Fruit fly (Drosophila melanogaster): ENCODE data around the gene CG9641.

The CG9641 gene

DNA sequence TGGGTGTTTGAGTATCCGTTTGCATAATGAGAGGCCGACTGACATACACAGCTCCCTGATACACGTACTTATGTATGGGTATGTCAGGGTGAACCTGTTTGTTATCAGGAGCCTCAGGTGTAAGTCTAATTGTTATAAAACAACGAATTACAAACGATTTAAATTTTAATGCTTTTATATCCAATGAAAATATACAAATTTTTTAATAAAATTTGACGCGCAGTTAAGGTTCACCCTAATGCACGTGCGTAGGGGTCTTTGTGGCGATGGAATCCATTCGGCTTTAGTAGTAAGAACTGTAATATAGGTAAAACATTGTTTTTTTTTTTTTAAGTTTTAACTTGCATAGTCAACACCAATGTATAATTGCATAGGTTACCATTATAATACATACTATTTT is 32.2 kb downstream of the CG9641 start:
- peak; percentile 46; the same call in 2 of the 3 replicates for TF ChIP-seq dysf (GFP tag; IDR thresholded peaks at IDR 0.05)
- TF ChIP-seq CG8478 (optimal IDR thresholded peaks at IDR 0.05) = no peak
- TF ChIP-seq Sry-β (GFP tag; optimal IDR thresholded peaks at IDR 0.05) = no peak
- TF ChIP-seq CTCF (GFP tag; optimal IDR thresholded peaks at IDR 0.05) = no peak
- TF ChIP-seq CG2129 (GFP tag; IDR thresholded peaks at IDR 0.05; ENCODE audit: partially characterized antibody) = no peak
- TF ChIP-seq Asciz (GFP tag; optimal IDR thresholded peaks at IDR 0.05) = no peak
- TF ChIP-seq Opbp (GFP tag; IDR thresholded peaks at IDR 0.05; ENCODE audit: partially characterized antibody) = no peak
- TF ChIP-seq rib (GFP tag; IDR thresholded peaks at IDR 0.05) = no peak; the same call in 1 of the 2 replicates
- TF ChIP-seq CG10267 (tag; optimal IDR thresholded peaks at IDR 0.05) = no peak
- no peak for TF ChIP-seq Myb (GFP tag; optimal IDR thresholded peaks at IDR 0.05)
- TF ChIP-seq Dp (GFP tag; optimal IDR thresholded peaks at IDR 0.05) = no peak
- peak in 1 of 2 experiments; percentile 25 for TF ChIP-seq bsh (GFP tag; optimal IDR thresholded peaks at IDR 0.05)
- no peak for TF ChIP-seq CG4328 (GFP tag; optimal IDR thresholded peaks at IDR 0.05)
- no peak for TF ChIP-seq Hr39 (optimal IDR thresholded peaks at IDR 0.05)
- no peak for TF ChIP-seq CkIIα-i1 (GFP tag; IDR thresholded peaks at IDR 0.05)
- TF ChIP-seq Fer1 (GFP tag; optimal IDR thresholded peaks at IDR 0.05) = peak; percentile 46
- no peak for TF ChIP-seq CG1529 (GFP tag; optimal IDR thresholded peaks at IDR 0.05)
- no peak for TF ChIP-seq CG12744 (GFP tag; optimal IDR thresholded peaks at IDR 0.05)
- TF ChIP-seq E2f1 (GFP tag; IDR thresholded peaks at IDR 0.05) = no peak
- TF ChIP-seq Lpt (GFP tag; optimal IDR thresholded peaks at IDR 0.05) = no peak
- TF ChIP-seq lola (GFP tag; optimal IDR thresholded peaks at IDR 0.05) = no peak
- no peak for TF ChIP-seq C15 (GFP tag; IDR thresholded peaks at IDR 0.05)
- TF ChIP-seq CG16813 (GFP tag; IDR thresholded peaks at IDR 0.05; ENCODE audit: partially characterized antibody) = no peak
- no peak for TF ChIP-seq CG7839 (tag; optimal IDR thresholded peaks at IDR 0.05)
- TF ChIP-seq CG9437 (GFP tag; optimal IDR thresholded peaks at IDR 0.05) = no peak
- no peak for TF ChIP-seq kni (GFP tag; optimal IDR thresholded peaks at IDR 0.05)
- peak; percentile 76 for TF ChIP-seq lilli (GFP tag; optimal IDR thresholded peaks at IDR 0.05)
- TF ChIP-seq sd (tag; optimal IDR thresholded peaks at IDR 0.05) = no peak
- no peak for TF ChIP-seq Abd-B (GFP tag; optimal IDR thresholded peaks at IDR 0.05)
- TF ChIP-seq CG17186 (GFP tag; optimal IDR thresholded peaks at IDR 0.05) = no peak
- TF ChIP-seq ap (GFP tag; IDR thresholded peaks at IDR 0.05) = no peak
- TF ChIP-seq jumu (GFP tag; optimal IDR thresholded peaks at IDR 0.05) = no peak
- TF ChIP-seq grau (tag; optimal IDR thresholded peaks at IDR 0.05) = no peak
- TF ChIP-seq Side (GFP tag; optimal IDR thresholded peaks at IDR 0.05) = no peak
- TF ChIP-seq MTF-1 (GFP tag; optimal IDR thresholded peaks at IDR 0.05; ENCODE audit: borderline replicate concordance) = no peak
- no peak for TF ChIP-seq gcm (GFP tag; optimal IDR thresholded peaks at IDR 0.05)
- no peak for TF ChIP-seq Stat92E (GFP tag; optimal IDR thresholded peaks at IDR 0.05)
- TF ChIP-seq gcm2 (GFP tag; optimal IDR thresholded peaks at IDR 0.05) = no peak
- no peak for TF ChIP-seq CG17612 (GFP tag; IDR thresholded peaks at IDR 0.05)
- no peak for TF ChIP-seq Hmx (GFP tag; optimal IDR thresholded peaks at IDR 0.05)
- TF ChIP-seq lov (optimal IDR thresholded peaks at IDR 0.05) = no peak
- TF ChIP-seq lov (GFP tag; IDR thresholded peaks at IDR 0.05) = no peak
- TF ChIP-seq bowl (GFP tag; IDR thresholded peaks at IDR 0.05) = no peak
- TF ChIP-seq CoRest (tag; optimal IDR thresholded peaks at IDR 0.05) = no peak
- no peak for TF ChIP-seq slp2 (GFP tag; optimal IDR thresholded peaks at IDR 0.05)
- no peak for TF ChIP-seq chif (GFP tag; optimal IDR thresholded peaks at IDR 0.05)
- TF ChIP-seq CG18476 (GFP tag; optimal IDR thresholded peaks at IDR 0.05) = no peak
- no peak for TF ChIP-seq CG1832 (GFP tag; optimal IDR thresholded peaks at IDR 0.05)
- TF ChIP-seq bcd (GFP tag; optimal IDR thresholded peaks at IDR 0.05) = no peak
- no peak for TF ChIP-seq Oli (tag; optimal IDR thresholded peaks at IDR 0.05)
- no peak for TF ChIP-seq Adf1 (GFP tag; IDR thresholded peaks at IDR 0.05)
- no peak for TF ChIP-seq Ptx1 (GFP tag; IDR thresholded peaks at IDR 0.05)

Measured in whole organism, embryonic.